Fruit fly (Drosophila melanogaster) whole organism, pupa: Measurements from ENCODE around the gene CG42660.

Experiments used
- CG10348 ChIP-seq: fragments of 200-800 bp; sonication (Bioruptor generic); IDR thresholded peaks from 2 replicates; pipeline ENCODE4 v1.3.6; 2022; ENCODE audit warnings: missing biosample characterization, missing genetic modification characterization
- CG8301 ChIP-seq: fragments of 200-800 bp; sonication (Bioruptor generic); optimal IDR thresholded peaks from 2 replicates; lab custom pipeline; 2018; ENCODE audit warnings: missing biosample characterization, mild to moderate bottlenecking, missing genetic modification characterization
- EcR ChIP-seq: fragments of 200-800 bp; sonication (Bioruptor generic); optimal IDR thresholded peaks from 3 replicates; lab custom pipeline; 2019; ENCODE audit warnings: missing biosample characterization, missing genetic modification characterization, mild to moderate bottlenecking, moderate library complexity, missing genetic modification reagents
- Ets98B ChIP-seq: fragments of 200-800 bp; sonication (Bioruptor generic); IDR thresholded peaks from 2 replicates; pipeline ENCODE4 v1.3.6; 2022; ENCODE audit warnings: missing biosample characterization, missing genetic modification characterization
- Pif1A ChIP-seq: fragments of 200-800 bp; sonication (Bioruptor generic); optimal IDR thresholded peaks from 3 replicates; lab custom pipeline; 2016; ENCODE audit warnings: missing biosample characterization, missing genetic modification characterization

dm6 chr3L:7485667-7486066 lies 20.4 kb downstream of the CG42660 start, which contains the start of gene mthl6:
- TF ChIP-seq EcR (GFP tag; lab: Kevin White, UChicago) = no peak
- no peak for TF ChIP-seq CG8301
- no peak for TF ChIP-seq Ets98B (GFP tag; lab: Robert Waterston, UW)
- no peak for TF ChIP-seq Pif1A (GFP tag; lab: Kevin White, UChicago)
- TF ChIP-seq CG10348 = no peak
